Fruit fly (Drosophila melanogaster): ENCODE measurements around the gene U4-U6-60K.

Gene U4-U6-60K

dm6 chr3L:17475979-17476393 is 37.7 kb downstream of the U4-U6-60K start, which contains the start of gene CG34250 (continued):
- TF ChIP-seq Abd-B (GFP tag; optimal IDR thresholded peaks at IDR 0.05), result peak; percentile 46
- peak; percentile 16 for TF ChIP-seq Nf-YB (GFP tag; optimal IDR thresholded peaks at IDR 0.05)
- peak; percentile 12 for TF ChIP-seq CG10431 (GFP tag; optimal IDR thresholded peaks at IDR 0.05)
- TF ChIP-seq corto (GFP tag; optimal IDR thresholded peaks at IDR 0.05), result peak; percentile 51
- TF ChIP-seq nau (GFP tag; optimal IDR thresholded peaks at IDR 0.05), result peak; percentile 28
- TF ChIP-seq CG8290 (GFP tag; optimal IDR thresholded peaks at IDR 0.05), result peak; percentile 34
- peak in 1 of 2 experiments; percentile 32 for TF ChIP-seq CG8290 (tag; optimal IDR thresholded peaks at IDR 0.05)
- TF ChIP-seq hbn (GFP tag; IDR thresholded peaks at IDR 0.05; ENCODE audit: partially characterized antibody), result peak; percentile 66; the same call in 1 of the 2 replicates
- no peak for TF ChIP-seq prd (optimal IDR thresholded peaks at IDR 0.05)
- TF ChIP-seq prd (GFP tag; IDR thresholded peaks at IDR 0.05), result no peak
- TF ChIP-seq sr (GFP tag; IDR thresholded peaks at IDR 0.05), result no peak
- TF ChIP-seq ato (GFP tag; IDR thresholded peaks at IDR 0.05; ENCODE audit: partially characterized antibody), result peak; percentile 11; the same call in 1 of the 2 replicates
- TF ChIP-seq CG13287 (GFP tag; IDR thresholded peaks at IDR 0.05; ENCODE audit: partially characterized antibody), result peak; percentile 87
- TF ChIP-seq Adf1 (GFP tag; IDR thresholded peaks at IDR 0.05), result no peak
- peak; percentile 37 for TF ChIP-seq D19A (tag; optimal IDR thresholded peaks at IDR 0.05)
- peak; percentile 30 for TF ChIP-seq Fer1 (GFP tag; optimal IDR thresholded peaks at IDR 0.05)
- peak; percentile 56 for TF ChIP-seq CG10543 (GFP tag; optimal IDR thresholded peaks at IDR 0.05)
- no peak for TF ChIP-seq gro (GFP tag; optimal IDR thresholded peaks at IDR 0.05)
- peak; percentile 46 for TF ChIP-seq CoRest (tag; optimal IDR thresholded peaks at IDR 0.05)
- TF ChIP-seq zfh2 (GFP tag; optimal IDR thresholded peaks at IDR 0.05), result peak; percentile 14
- peak; percentile 38 for TF ChIP-seq CG12155 (GFP tag; optimal IDR thresholded peaks at IDR 0.05)
- peak; percentile 76; the same call in 2 of the 3 replicates for TF ChIP-seq Doc3 (GFP tag; IDR thresholded peaks at IDR 0.05; ENCODE audit: partially characterized antibody)
- peak; percentile 48 for TF ChIP-seq CG12769 (tag; optimal IDR thresholded peaks at IDR 0.05)
- peak; percentile 15 for TF ChIP-seq CG2678 (tag; optimal IDR thresholded peaks at IDR 0.05)
- TF ChIP-seq CG10267 (tag; optimal IDR thresholded peaks at IDR 0.05), result peak; percentile 65
- TF ChIP-seq lola (GFP tag; optimal IDR thresholded peaks at IDR 0.05), result peak in 1 of 3 experiments; percentile 6
- no peak for TF ChIP-seq da (GFP tag; optimal IDR thresholded peaks at IDR 0.05)
- TF ChIP-seq tna (GFP tag; IDR thresholded peaks at IDR 0.05; ENCODE audit: partially characterized antibody), result peak; percentile 43; the same call in 1 of the 2 replicates
- peak; percentile 23 for TF ChIP-seq bcd (GFP tag; optimal IDR thresholded peaks at IDR 0.05)
- TF ChIP-seq CG2202 (tag; optimal IDR thresholded peaks at IDR 0.05), result peak; percentile 5
- TF ChIP-seq crp (GFP tag; optimal IDR thresholded peaks at IDR 0.05), result peak; percentile 95 to 99
- TF ChIP-seq CG3281 (GFP tag; optimal IDR thresholded peaks at IDR 0.05), result peak; percentile 21
- peak; percentile 78 for TF ChIP-seq sens (GFP tag)
- TF ChIP-seq CG34224 (GFP tag; IDR thresholded peaks at IDR 0.05; ENCODE audit: partially characterized antibody), result peak; percentile 71
- TF ChIP-seq pzg (GFP tag; optimal IDR thresholded peaks at IDR 0.05), result peak; percentile 84
- TF ChIP-seq E2f1 (GFP tag; IDR thresholded peaks at IDR 0.05), result no peak
- peak; percentile 72 for TF ChIP-seq CG2712 (tag; optimal IDR thresholded peaks at IDR 0.05)
- TF ChIP-seq lilli (GFP tag; optimal IDR thresholded peaks at IDR 0.05), result peak; percentile 64
- TF ChIP-seq Dp (GFP tag; optimal IDR thresholded peaks at IDR 0.05), result peak; percentile 35
- TF ChIP-seq Sry-β (GFP tag; optimal IDR thresholded peaks at IDR 0.05), result peak; percentile 1
- TF ChIP-seq CG12104 (GFP tag; optimal IDR thresholded peaks at IDR 0.05), result peak; percentile 38
- peak; percentile 19 for TF ChIP-seq Dip3 (GFP tag; optimal IDR thresholded peaks at IDR 0.05)
- no peak for TF ChIP-seq CG9817 (tag; optimal IDR thresholded peaks at IDR 0.05)
- TF ChIP-seq luna (GFP tag; optimal IDR thresholded peaks at IDR 0.05), result no peak
- no peak for TF ChIP-seq tx (GFP tag; optimal IDR thresholded peaks at IDR 0.05)
- no peak for TF ChIP-seq ssp (GFP tag; IDR thresholded peaks at IDR 0.05)
- TF ChIP-seq amos (GFP tag; IDR thresholded peaks at IDR 0.05; ENCODE audit: partially characterized antibody), result peak; percentile 78; the same call in 1 of the 2 replicates
- TF ChIP-seq pho (GFP tag; optimal IDR thresholded peaks at IDR 0.05), result no peak
- peak in 1 of 2 experiments; percentile 48 for TF ChIP-seq tll (GFP tag; optimal IDR thresholded peaks at IDR 0.05)
